Fruit fly (Drosophila melanogaster) whole organism, embryonic: ENCODE results near the gene Hrs.
A peak's percentile ranks its signal among the peaks of the same experiment; 100 is the strongest.

Experiments used
- Aef1 ChIP-seq: fragments of 200-800 bp; sonication (Bioruptor generic); IDR thresholded peaks from 3 replicates; pipeline ENCODE4 v1.3.6; 2022; ENCODE audit warnings: missing biosample characterization, missing genetic modification characterization
- CG10366 ChIP-seq: fragments of 200-800 bp; sonication (Bioruptor generic); IDR thresholded peaks from 2 replicates; pipeline ENCODE4 v1.3.6; 2022; ENCODE audit warnings: missing biosample characterization, missing genetic modification characterization
- CG11456 ChIP-seq: fragments of 200-800 bp; sonication (Bioruptor generic); IDR thresholded peaks from 3 replicates; pipeline ENCODE4 v1.3.6; 2022; ENCODE audit warnings: missing biosample characterization, missing genetic modification characterization
- CG11504 ChIP-seq: fragments of 200-800 bp; sonication (Bioruptor generic); optimal IDR thresholded peaks from 3 replicates; lab custom pipeline; 2019; ENCODE audit warnings: missing biosample characterization, mild to moderate bottlenecking, missing genetic modification characterization, moderate library complexity
- CG11696 ChIP-seq: fragments of 200-800 bp; sonication (Bioruptor generic); IDR thresholded peaks from 2 replicates; pipeline ENCODE4 v1.3.6; 2022; ENCODE audit warnings: missing biosample characterization, missing genetic modification characterization
- CG12391 ChIP-seq: fragments of 200-800 bp; sonication (Bioruptor generic); optimal IDR thresholded peaks from 3 replicates; lab custom pipeline; 2018; ENCODE audit warnings: missing biosample characterization, mild to moderate bottlenecking, missing genetic modification characterization, moderate library complexity
- CG13424 ChIP-seq: fragments of 200-800 bp; sonication (Bioruptor generic); optimal IDR thresholded peaks from 2 replicates; lab custom pipeline; 2019; ENCODE audit warnings: missing biosample characterization, mild to moderate bottlenecking, missing genetic modification characterization, moderate library complexity
- CG15269 ChIP-seq: fragments of 200-800 bp; sonication (Bioruptor generic); optimal IDR thresholded peaks from 2 replicates; lab custom pipeline; 2018; ENCODE audit warnings: missing biosample characterization, mild to moderate bottlenecking, missing genetic modification characterization, moderate library complexity
- CG1603 ChIP-seq: fragments of 200-800 bp; sonication (Bioruptor generic); optimal IDR thresholded peaks from 2 replicates; lab custom pipeline; 2019; ENCODE audit warnings: missing biosample characterization, mild to moderate bottlenecking, missing genetic modification characterization, moderate library complexity
- CG17385 ChIP-seq: fragments of 200-800 bp; sonication (Bioruptor generic); optimal IDR thresholded peaks from 3 replicates; lab custom pipeline; 2018; ENCODE audit warnings: missing biosample characterization, mild to moderate bottlenecking, missing genetic modification characterization
- CG18599 ChIP-seq: fragments of 200-800 bp; sonication (Bioruptor generic); optimal IDR thresholded peaks from 3 replicates; lab custom pipeline; 2017; ENCODE audit warnings: missing biosample characterization, missing genetic modification characterization, mild to moderate bottlenecking, moderate library complexity, missing genetic modification reagents
- CG2678 ChIP-seq: fragments of 200-800 bp; sonication (Bioruptor generic); optimal IDR thresholded peaks from 3 replicates; lab custom pipeline; 2019; ENCODE audit warnings: missing biosample characterization, mild to moderate bottlenecking, missing genetic modification characterization, moderate library complexity
- CG32532 ChIP-seq: fragments of 200-800 bp; sonication (Bioruptor generic); IDR thresholded peaks from 2 replicates; pipeline ENCODE4 v1.3.6; 2022; ENCODE audit warnings: missing biosample characterization, missing genetic modification characterization
- CG32767 ChIP-seq: fragments of 200-800 bp; sonication (Bioruptor generic); IDR thresholded peaks from 2 replicates; pipeline ENCODE4 v1.3.6; 2022; ENCODE audit warnings: missing biosample characterization, missing genetic modification characterization
- CG32772 ChIP-seq: fragments of 200-800 bp; sonication (Bioruptor generic); IDR thresholded peaks from 2 replicates; pipeline ENCODE4 v1.3.6; 2022; ENCODE audit warnings: missing biosample characterization, missing genetic modification characterization
- CG3847 ChIP-seq: fragments of 200-800 bp; sonication (Bioruptor generic); IDR thresholded peaks from 2 replicates; pipeline ENCODE4 v1.3.6; 2022; ENCODE audit warnings: missing biosample characterization, missing genetic modification characterization
- CG4360 ChIP-seq: fragments of 200-800 bp; sonication (Bioruptor generic); IDR thresholded peaks from 2 replicates; pipeline ENCODE4 v1.3.6; 2022; ENCODE audit warnings: missing biosample characterization, missing genetic modification characterization
- CG6689 ChIP-seq: fragments of 200-800 bp; sonication (Bioruptor generic); IDR thresholded peaks from 2 replicates; pipeline ENCODE4 v1.3.6; 2022; ENCODE audit warnings: missing biosample characterization, missing genetic modification characterization
- CG6791 ChIP-seq: fragments of 200-800 bp; sonication (Bioruptor generic); IDR thresholded peaks from 3 replicates; pipeline ENCODE4 v1.3.6; 2022; ENCODE audit warnings: missing biosample characterization, missing genetic modification characterization; ENCODE audit not compliant: partially characterized antibody
- CG7556 ChIP-seq: fragments of 200-800 bp; sonication (Bioruptor generic); optimal IDR thresholded peaks from 2 replicates; lab custom pipeline; 2017; ENCODE audit warnings: missing biosample characterization, mild to moderate bottlenecking, missing genetic modification characterization
- CG7839 ChIP-seq: fragments of 200-800 bp; sonication (Bioruptor generic); optimal IDR thresholded peaks from 3 replicates; lab custom pipeline; 2018; ENCODE audit warnings: missing biosample characterization, mild to moderate bottlenecking, missing genetic modification characterization, moderate library complexity
- CG8290 ChIP-seq, 3 experiments: fragments of 200-800 bp; sonication (Bioruptor generic); optimal IDR thresholded peaks; 2 replicates each; lab custom pipeline; 2016 to 2019; ENCODE audit warnings: missing biosample characterization in 3 of 3, missing genetic modification characterization in 3 of 3, mild to moderate bottlenecking in 2 of 3, moderate library complexity in 1 of 3
- CG8944 ChIP-seq: fragments of 200-800 bp; sonication (Bioruptor generic); optimal IDR thresholded peaks from 3 replicates; lab custom pipeline; 2016; ENCODE audit warnings: missing biosample characterization, missing genetic modification characterization
- CG9609 ChIP-seq: fragments of 200-800 bp; sonication (Bioruptor generic); optimal IDR thresholded peaks from 3 replicates; lab custom pipeline; 2016; ENCODE audit warnings: missing biosample characterization, missing genetic modification characterization
- CG9727 ChIP-seq: fragments of 200-800 bp; sonication (Bioruptor generic); optimal IDR thresholded peaks from 3 replicates; lab custom pipeline; 2017; ENCODE audit warnings: missing biosample characterization, mild to moderate bottlenecking, missing genetic modification characterization
- CG9932 ChIP-seq: fragments of 200-800 bp; sonication (Bioruptor generic); IDR thresholded peaks from 2 replicates; pipeline ENCODE4 v1.3.6; 2022; ENCODE audit warnings: missing biosample characterization, missing genetic modification characterization
- Dbx ChIP-seq: fragments of 200-800 bp; sonication (Bioruptor generic); IDR thresholded peaks from 3 replicates; pipeline ENCODE4 v1.3.6; 2022; ENCODE audit warnings: missing biosample characterization, missing genetic modification characterization
- Gug ChIP-seq: fragments of 200-800 bp; sonication (Bioruptor generic); IDR thresholded peaks from 4 replicates; pipeline ENCODE4 v1.3.6; 2022; ENCODE audit warnings: missing biosample characterization, missing genetic modification characterization
- Hmr ChIP-seq: fragments of 200-800 bp; sonication (Bioruptor generic); optimal IDR thresholded peaks from 3 replicates; lab custom pipeline; 2017; ENCODE audit warnings: mild to moderate bottlenecking, missing biosample characterization, missing genetic modification reagents, missing genetic modification characterization
- MTF-1 ChIP-seq: fragments of 200-800 bp; sonication (Bioruptor generic); optimal IDR thresholded peaks from 2 replicates; lab custom pipeline; 2018; ENCODE audit warnings: missing biosample characterization, mild to moderate bottlenecking, missing genetic modification characterization, borderline replicate concordance
- Meics ChIP-seq: fragments of 200-800 bp; sonication (Bioruptor generic); optimal IDR thresholded peaks from 2 replicates; lab custom pipeline; 2017; ENCODE audit warnings: missing biosample characterization, mild to moderate bottlenecking, missing genetic modification characterization
- Mrtf ChIP-seq: fragments of 200-800 bp; sonication (Bioruptor generic); IDR thresholded peaks from 3 replicates; pipeline ENCODE4 v1.3.6; 2022; ENCODE audit warnings: missing biosample characterization, missing genetic modification characterization
- NfI ChIP-seq: fragments of 200-800 bp; sonication (Bioruptor generic); optimal IDR thresholded peaks from 3 replicates; lab custom pipeline; 2018; ENCODE audit warnings: missing biosample characterization, mild to moderate bottlenecking, missing genetic modification characterization, moderate library complexity
- Oli ChIP-seq: fragments of 200-800 bp; sonication (Bioruptor generic); optimal IDR thresholded peaks from 2 replicates; lab custom pipeline; 2018; ENCODE audit warnings: missing biosample characterization, mild to moderate bottlenecking, missing genetic modification characterization, moderate library complexity
- Sox102F ChIP-seq: fragments of 200-800 bp; sonication (Bioruptor generic); optimal IDR thresholded peaks from 2 replicates; lab custom pipeline; 2018; ENCODE audit warnings: missing biosample characterization, mild to moderate bottlenecking, missing genetic modification characterization, moderate library complexity
- Sry-δ ChIP-seq: fragments of 200-800 bp; sonication (Bioruptor generic); optimal IDR thresholded peaks from 2 replicates; lab custom pipeline; 2016; ENCODE audit warnings: missing biosample characterization, missing genetic modification characterization
- ap ChIP-seq: fragments of 200-800 bp; sonication (Bioruptor generic); IDR thresholded peaks from 2 replicates; pipeline ENCODE4 v1.3.6; 2022; ENCODE audit warnings: missing biosample characterization, missing genetic modification characterization
- caup ChIP-seq: fragments of 200-800 bp; sonication (Bioruptor generic); optimal IDR thresholded peaks from 3 replicates; lab custom pipeline; 2017; ENCODE audit warnings: missing biosample characterization, mild to moderate bottlenecking, missing genetic modification characterization, moderate library complexity; ENCODE audit not compliant: severe bottlenecking
- gem ChIP-seq: fragments of 200-800 bp; sonication (Bioruptor generic); optimal IDR thresholded peaks from 2 replicates; lab custom pipeline; 2019; ENCODE audit warnings: missing biosample characterization, mild to moderate bottlenecking, missing genetic modification characterization, moderate library complexity
- grau ChIP-seq: fragments of 200-800 bp; optimal IDR thresholded peaks from 3 replicates; lab custom pipeline; 2019; ENCODE audit warnings: missing biosample characterization, mild to moderate bottlenecking, missing genetic modification characterization, moderate library complexity
- kah ChIP-seq: fragments of 200-800 bp; sonication (Bioruptor generic); optimal IDR thresholded peaks from 2 replicates; lab custom pipeline; 2018; ENCODE audit warnings: missing biosample characterization, mild to moderate bottlenecking, missing genetic modification characterization
- lmd ChIP-seq: fragments of 200-800 bp; sonication (Bioruptor generic); IDR thresholded peaks from 2 replicates; pipeline ENCODE4 v1.3.6; 2022; ENCODE audit warnings: missing biosample characterization, missing genetic modification characterization
- mam ChIP-seq: fragments of 200-800 bp; sonication (Bioruptor generic); optimal IDR thresholded peaks from 3 replicates; lab custom pipeline; 2016; ENCODE audit warnings: missing biosample characterization, missing genetic modification characterization
- ranshi ChIP-seq: fragments of 200-800 bp; sonication (Bioruptor generic); IDR thresholded peaks from 2 replicates; pipeline ENCODE4 v1.3.6; 2022; ENCODE audit warnings: missing biosample characterization, missing genetic modification characterization
- row ChIP-seq: fragments of 200-800 bp; sonication (Bioruptor generic); IDR thresholded peaks from 3 replicates; pipeline ENCODE4 v1.3.6; 2022; ENCODE audit warnings: missing biosample characterization, missing genetic modification characterization
- sisA ChIP-seq: fragments of 200-800 bp; sonication (Bioruptor generic); IDR thresholded peaks from 2 replicates; pipeline ENCODE4 v1.3.6; 2022; ENCODE audit warnings: missing biosample characterization, missing genetic modification characterization
- slbo ChIP-seq: fragments of 200-800 bp; sonication (Bioruptor generic); IDR thresholded peaks from 2 replicates; pipeline ENCODE4 v1.3.6; 2022; ENCODE audit warnings: missing biosample characterization, missing genetic modification characterization
- trem ChIP-seq: fragments of 200-800 bp; optimal IDR thresholded peaks from 3 replicates; lab custom pipeline; 2019; ENCODE audit warnings: missing biosample characterization, mild to moderate bottlenecking, missing genetic modification characterization, moderate library complexity
- unpg ChIP-seq: fragments of 200-800 bp; sonication (Bioruptor generic); optimal IDR thresholded peaks from 3 replicates; lab custom pipeline; 2018; ENCODE audit warnings: missing biosample characterization, mild to moderate bottlenecking, missing genetic modification characterization, moderate library complexity

Gene Hrs

dm6 chr2L:2720368-2720767 is 19.4 kb upstream of the Hrs start:
- no peak for TF ChIP-seq trem (tag; lab: Kevin White, UChicago)
- peak; percentile 50 for TF ChIP-seq CG11504 (tag; lab: Kevin White, UChicago)
- 0 out of 4 replicates have a peak, but pooled peaks have one; percentile 5 for TF ChIP-seq Gug (GFP tag; lab: Robert Waterston, UW)
- TF ChIP-seq unpg: no peak
- TF ChIP-seq CG18599: peak; percentile 60
- no peak for TF ChIP-seq CG8290 (GFP tag; optimal IDR thresholded peaks at IDR 0.05; lab: Kevin White, UChicago)
- peak in 1 of 2 experiments; percentile 1 for TF ChIP-seq CG8290 (tag; optimal IDR thresholded peaks at IDR 0.05; lab: Kevin White, UChicago)
- TF ChIP-seq CG13424 (tag; lab: Kevin White, UChicago): peak; percentile 30
- peak; percentile 11 for TF ChIP-seq CG9727
- TF ChIP-seq CG3847 (GFP tag; lab: Robert Waterston, UW): 0 out of 2 replicates have a peak, but pooled peaks have one; percentile 4
- TF ChIP-seq CG32532 (GFP tag; lab: Robert Waterston, UW): peak; percentile 44; the same call in 1 of the 2 replicates
- peak; percentile 47; the same call in 1 of the 2 replicates for TF ChIP-seq CG6689 (GFP tag; lab: Robert Waterston, UW)
- TF ChIP-seq gem (tag; lab: Kevin White, UChicago): peak; percentile 52
- TF ChIP-seq CG12391 (tag; lab: Kevin White, UChicago): peak; percentile 15
- TF ChIP-seq slbo (GFP tag; lab: Robert Waterston, UW): peak; percentile 28; the same call in 1 of the 2 replicates
- TF ChIP-seq Aef1 (GFP tag; lab: Robert Waterston, UW): peak; percentile 37; the same call in 1 of the 3 replicates
- TF ChIP-seq CG10366 (GFP tag; lab: Robert Waterston, UW): 0 out of 2 replicates have a peak, but pooled peaks have one; percentile 14
- peak; percentile 52 for TF ChIP-seq CG7556 (GFP tag; lab: Kevin White, UChicago)
- TF ChIP-seq grau (tag; lab: Kevin White, UChicago): no peak
- peak; percentile 6 for TF ChIP-seq CG7839 (tag; lab: Kevin White, UChicago)
- no peak for TF ChIP-seq Sry-δ (GFP tag; lab: Kevin White, UChicago)
- peak; percentile 33 for TF ChIP-seq CG1603 (tag; lab: Kevin White, UChicago)
- TF ChIP-seq lmd (GFP tag; lab: Robert Waterston, UW): peak; percentile 27; the same call in 1 of the 2 replicates
- no peak for TF ChIP-seq CG32767 (GFP tag; lab: Robert Waterston, UW)
- peak; percentile 10 for TF ChIP-seq caup (GFP tag; lab: Kevin White, UChicago)
- peak; percentile 13 for TF ChIP-seq mam (GFP tag; lab: Kevin White, UChicago)
- TF ChIP-seq CG15269: peak; percentile 42
- 0 out of 3 replicates have a peak, but pooled peaks have one; percentile 38 for TF ChIP-seq Mrtf
- TF ChIP-seq CG11456: peak; percentile 43; the same call in 1 of the 3 replicates
- peak; percentile 14 for TF ChIP-seq CG17385
- no peak for TF ChIP-seq CG11696 (GFP tag; lab: Robert Waterston, UW)
- TF ChIP-seq CG4360 (GFP tag; lab: Robert Waterston, UW): no peak
- TF ChIP-seq Hmr (GFP tag; lab: Kevin White, UChicago): peak; percentile 43
- TF ChIP-seq CG9932 (GFP tag; lab: Robert Waterston, UW): peak; percentile 45
- peak; percentile 6 for TF ChIP-seq Oli (tag; lab: Kevin White, UChicago)
- peak; percentile 27 for TF ChIP-seq Sox102F (GFP tag; lab: Kevin White, UChicago)
- peak; percentile 5; the same call in 1 of the 2 replicates for TF ChIP-seq CG32772
- TF ChIP-seq CG8944 (GFP tag; lab: Kevin White, UChicago): peak; percentile 14
- TF ChIP-seq MTF-1 (GFP tag; lab: Kevin White, UChicago): no peak
- no peak for TF ChIP-seq CG6791 (GFP tag; lab: Robert Waterston, UW)
- TF ChIP-seq ranshi: peak; percentile 38; the same call in 1 of the 2 replicates
- TF ChIP-seq kah: no peak
- peak; percentile 8 for TF ChIP-seq CG9609 (GFP tag; lab: Kevin White, UChicago)
- peak; percentile 39; the same call in 1 of the 2 replicates for TF ChIP-seq sisA
- TF ChIP-seq Dbx (GFP tag; lab: Robert Waterston, UW): peak; percentile 46; the same call in 1 of the 3 replicates
- TF ChIP-seq Meics (GFP tag; lab: Kevin White, UChicago): peak; percentile 35
- TF ChIP-seq NfI (GFP tag; lab: Kevin White, UChicago): peak; percentile 5
- peak; percentile 54; the same call in 1 of the 3 replicates for TF ChIP-seq row (GFP tag; lab: Robert Waterston, UW)
- TF ChIP-seq ap (GFP tag; lab: Robert Waterston, UW): no peak
- TF ChIP-seq CG2678: peak; percentile 29
